Worm (Caenorhabditis elegans) whole organism, L4 larva: ENCODE data around the gene ppk-2.

Experiments
- F26F4.8 ChIP-seq: fragments of 200-800 bp; sonication (Bioruptor generic); conservative IDR thresholded peaks from 2 replicates; pipeline ENCODE4 v1.3.6; 2022; ENCODE audit warnings: missing genetic modification characterization, missing compliant biosample characterization
- F37D6.2 ChIP-seq: sonication (generic microtip); optimal IDR thresholded peaks from 2 replicates; lab custom pipeline; 2016; ENCODE audit warnings: mild to moderate bottlenecking, missing genetic modification characterization, missing compliant biosample characterization
- R02D3.7 ChIP-seq: fragments of 150-350 bp; sonication (generic microtip); optimal IDR thresholded peaks from 3 replicates; lab custom pipeline; 2014; ENCODE audit warnings: missing biosample characterization, missing genetic modification characterization
- ZK337.2 ChIP-seq: fragments of 200-800 bp; sonication (Bioruptor generic); IDR thresholded peaks from 2 replicates; pipeline ENCODE4 v1.3.6; 2022; ENCODE audit warnings: missing genetic modification reagents, missing genetic modification characterization, missing compliant biosample characterization
- arid-1 ChIP-seq: fragments of 200-800 bp; sonication (Bioruptor generic); conservative IDR thresholded peaks from 2 replicates; pipeline ENCODE4 v1.3.6; 2022; ENCODE audit warnings: missing genetic modification reagents, missing genetic modification characterization, missing compliant biosample characterization
- attf-4 ChIP-seq: sonication (generic microtip); optimal IDR thresholded peaks from 3 replicates; lab custom pipeline; 2017; ENCODE audit warnings: missing biosample characterization, missing genetic modification characterization
- ceh-28 ChIP-seq: fragments of 150-350 bp; optimal IDR thresholded peaks from 2 replicates; lab custom pipeline; 2014; ENCODE audit warnings: missing biosample characterization, missing genetic modification reagents, missing genetic modification characterization
- ceh-32 ChIP-seq: sonication (generic microtip); optimal IDR thresholded peaks from 2 replicates; lab custom pipeline; 2016; ENCODE audit warnings: mild to moderate bottlenecking, missing genetic modification characterization, missing compliant biosample characterization; ENCODE audit not compliant: poor library complexity
- ceh-44 ChIP-seq: fragments of 200-800 bp; sonication (Bioruptor generic); IDR thresholded peaks from 2 replicates; pipeline ENCODE4 v1.3.6; 2022; ENCODE audit warnings: missing genetic modification reagents, missing genetic modification characterization, missing compliant biosample characterization
- ceh-62 ChIP-seq: sonication (generic microtip); optimal IDR thresholded peaks from 2 replicates; lab custom pipeline; 2017; ENCODE audit warnings: missing biosample characterization, missing genetic modification characterization
- ceh-82 ChIP-seq: sonication (generic microtip); optimal IDR thresholded peaks from 2 replicates; lab custom pipeline; 2017; ENCODE audit warnings: missing biosample characterization, missing genetic modification characterization
- ces-1 ChIP-seq: fragments of 150-350 bp; sonication (generic microtip); optimal IDR thresholded peaks from 4 replicates; lab custom pipeline; 2014; ENCODE audit warnings: missing biosample characterization, missing genetic modification reagents, missing genetic modification characterization
- cey-2 ChIP-seq: sonication (generic microtip); optimal IDR thresholded peaks from 3 replicates; lab custom pipeline; 2017; ENCODE audit warnings: missing genetic modification characterization, mild to moderate bottlenecking, missing compliant biosample characterization, antibody characterized with exemption, borderline replicate concordance; ENCODE audit not compliant: insufficient read depth
- daf-16 ChIP-seq, 3 experiments: sonication (generic microtip); optimal IDR thresholded peaks; 2 replicates each; lab custom pipeline; 2016 to 2017; ENCODE audit warnings: missing genetic modification characterization in 3 of 3, missing genetic modification reagents in 3 of 3, mild to moderate bottlenecking in 2 of 3, missing compliant biosample characterization in 2 of 3, missing biosample characterization in 1 of 3, moderate library complexity in 1 of 3
- daf-8 ChIP-seq: fragments of 200-800 bp; sonication (Bioruptor generic); IDR thresholded peaks from 2 replicates; pipeline ENCODE4 v1.3.6; 2022; ENCODE audit warnings: missing genetic modification characterization, missing compliant biosample characterization
- dmd-6 ChIP-seq: fragments of 200-800 bp; sonication (Bioruptor generic); IDR thresholded peaks from 2 replicates; pipeline ENCODE4 v1.3.6; 2022; ENCODE audit warnings: missing genetic modification reagents, missing genetic modification characterization, missing compliant biosample characterization
- dmd-8 ChIP-seq: fragments of 200-800 bp; sonication (Bioruptor generic); IDR thresholded peaks from 2 replicates; pipeline ENCODE4 v1.3.6; 2022; ENCODE audit warnings: missing genetic modification characterization, missing compliant biosample characterization
- dve-1 ChIP-seq: sonication (generic microtip); optimal IDR thresholded peaks from 2 replicates; lab custom pipeline; 2017; ENCODE audit warnings: antibody characterized with exemption, mild to moderate bottlenecking, missing genetic modification characterization, missing compliant biosample characterization; ENCODE audit not compliant: insufficient read depth
- egl-27 ChIP-seq: sonication (generic microtip); optimal IDR thresholded peaks from 3 replicates; lab custom pipeline; 2017; ENCODE audit warnings: missing biosample characterization, missing genetic modification reagents, missing genetic modification characterization
- fkh-10 ChIP-seq: fragments of 150-350 bp; optimal IDR thresholded peaks from 2 replicates; lab custom pipeline; 2014; ENCODE audit warnings: missing biosample characterization, missing genetic modification reagents, missing genetic modification characterization
- fos-1 ChIP-seq: fragments of 150-350 bp; optimal IDR thresholded peaks from 2 replicates; lab custom pipeline; 2014; ENCODE audit warnings: missing biosample characterization, missing genetic modification characterization
- hif-1 ChIP-seq, 2 experiments: sonication (generic microtip); optimal IDR thresholded peaks; 2 replicates each; lab custom pipeline; 2016 to 2017; ENCODE audit warnings: missing compliant biosample characterization in 2 of 2, missing genetic modification characterization in 2 of 2, missing genetic modification reagents in 2 of 2, missing genotype in 2 of 2, mild to moderate bottlenecking in 1 of 2
- jun-1 ChIP-seq: fragments of 150-350 bp; optimal IDR thresholded peaks from 2 replicates; lab custom pipeline; 2014; ENCODE audit warnings: missing biosample characterization, missing genetic modification reagents, missing genetic modification characterization
- lin-1 ChIP-seq: fragments of 200-800 bp; sonication (Bioruptor generic); IDR thresholded peaks from 2 replicates; pipeline ENCODE4 v1.3.6; 2022; ENCODE audit warnings: missing genetic modification reagents, missing genetic modification characterization, missing compliant biosample characterization
- lin-29 ChIP-seq: fragments of 200-800 bp; sonication (Bioruptor generic); IDR thresholded peaks from 2 replicates; pipeline ENCODE4 v1.3.6; 2022; ENCODE audit warnings: missing genetic modification reagents, missing genetic modification characterization, missing compliant biosample characterization
- lsy-2 ChIP-seq, 2 experiments: fragments of 150-350 bp in 1 of 2; sonication (generic microtip) in 1 of 2; optimal IDR thresholded peaks; 2 replicates each; lab custom pipeline; 2014 to 2017; ENCODE audit warnings: missing biosample characterization in 2 of 2, missing genetic modification characterization in 2 of 2
- madf-9 ChIP-seq: fragments of 200-800 bp; sonication (Bioruptor generic); conservative IDR thresholded peaks from 2 replicates; pipeline ENCODE4 v1.3.6; 2022; ENCODE audit warnings: missing genetic modification reagents, missing genetic modification characterization, missing compliant biosample characterization
- mep-1 ChIP-seq: fragments of 150-350 bp; sonication (generic microtip); optimal IDR thresholded peaks from 3 replicates; lab custom pipeline; 2014; ENCODE audit warnings: missing biosample characterization, missing genetic modification characterization
- mxl-2 ChIP-seq: fragments of 200-800 bp; sonication (Bioruptor generic); conservative IDR thresholded peaks from 2 replicates; pipeline ENCODE4 v1.3.6; 2022; ENCODE audit warnings: missing genetic modification reagents, missing genetic modification characterization, missing compliant biosample characterization
- nhr-11 ChIP-seq: fragments of 150-350 bp; optimal IDR thresholded peaks from 2 replicates; lab custom pipeline; 2014; ENCODE audit warnings: missing biosample characterization, missing genetic modification characterization
- nhr-237 ChIP-seq: sonication (generic microtip); optimal IDR thresholded peaks from 2 replicates; lab custom pipeline; 2017; ENCODE audit warnings: missing biosample characterization, missing genetic modification characterization
- nhr-28 ChIP-seq: fragments of 150-350 bp; optimal IDR thresholded peaks from 2 replicates; lab custom pipeline; 2014; ENCODE audit warnings: missing biosample characterization, missing genetic modification characterization
- nhr-42 ChIP-seq: fragments of 200-800 bp; sonication (Bioruptor generic); IDR thresholded peaks from 2 replicates; pipeline ENCODE4 v1.3.6; 2022; ENCODE audit warnings: missing genetic modification characterization, missing compliant biosample characterization
- nhr-6 ChIP-seq: fragments of 150-350 bp; optimal IDR thresholded peaks from 2 replicates; lab custom pipeline; 2014; ENCODE audit warnings: missing biosample characterization, missing genetic modification characterization
- nhr-77 ChIP-seq: fragments of 150-350 bp; optimal IDR thresholded peaks from 2 replicates; lab custom pipeline; 2014; ENCODE audit warnings: missing biosample characterization, missing genetic modification characterization
- pha-4 ChIP-seq, 2 experiments: fragments of 150-350 bp in 1 of 2; fragments of 200-800 bp in 1 of 2; sonication (Bioruptor generic) in 1 of 2; IDR thresholded peaks in 1 of 2; optimal IDR thresholded peaks in 1 of 2; 2 replicates each; pipeline versions ENCODE4 v1.3.6 to Lab custom; 2014 to 2022; ENCODE audit warnings: missing genetic modification characterization in 2 of 2, missing genetic modification reagents in 2 of 2, missing biosample characterization in 1 of 2, missing compliant biosample characterization in 1 of 2
- php-3 ChIP-seq: fragments of 200-800 bp; sonication (Bioruptor generic); IDR thresholded peaks from 2 replicates; pipeline ENCODE4 v1.3.6; 2022; ENCODE audit warnings: missing genetic modification reagents, missing genetic modification characterization, missing compliant biosample characterization
- rbr-2 ChIP-seq: sonication (generic microtip); optimal IDR thresholded peaks from 2 replicates; lab custom pipeline; 2016; ENCODE audit warnings: missing genotype, missing genetic modification characterization, missing compliant biosample characterization
- sdz-12 ChIP-seq: fragments of 200-800 bp; sonication (Bioruptor generic); optimal IDR thresholded peaks from 2 replicates; lab custom pipeline; 2018; ENCODE audit warnings: mild to moderate bottlenecking, missing genetic modification characterization, missing compliant biosample characterization
- skn-1 ChIP-seq: fragments of 150-350 bp; optimal IDR thresholded peaks from 2 replicates; lab custom pipeline; 2014; ENCODE audit warnings: missing biosample characterization, missing genetic modification characterization
- snpc-4 ChIP-seq: fragments of 150-350 bp; optimal IDR thresholded peaks from 2 replicates; lab custom pipeline; 2014; ENCODE audit warnings: missing biosample characterization, missing genetic modification characterization
- spr-1 ChIP-seq: sonication (generic microtip); optimal IDR thresholded peaks from 2 replicates; lab custom pipeline; 2016; ENCODE audit warnings: mild to moderate bottlenecking, missing genetic modification characterization, missing compliant biosample characterization
- tag-97 ChIP-seq: fragments of 200-800 bp; sonication (Bioruptor generic); IDR thresholded peaks from 2 replicates; pipeline ENCODE4 v1.3.6; 2022; ENCODE audit warnings: missing genetic modification characterization, missing compliant biosample characterization
- tra-1 ChIP-seq: fragments of 200-800 bp; sonication (Bioruptor generic); IDR thresholded peaks from 2 replicates; pipeline ENCODE4 v1.3.6; 2022; ENCODE audit warnings: missing genetic modification reagents, missing genetic modification characterization, missing compliant biosample characterization
- unc-130 ChIP-seq: sonication (generic microtip); optimal IDR thresholded peaks from 2 replicates; lab custom pipeline; 2016; ENCODE audit warnings: missing genetic modification reagents, missing genetic modification characterization, missing compliant biosample characterization
- unc-39 ChIP-seq: sonication (generic microtip); optimal IDR thresholded peaks from 2 replicates; lab custom pipeline; 2017; ENCODE audit warnings: missing biosample characterization, missing genetic modification characterization
- unc-62 ChIP-seq, 3 experiments: fragments of 150-350 bp in 1 of 3; sonication (generic microtip); optimal IDR thresholded peaks in 2 of 3; peaks in 1 of 3; 1 replicate in 1 of 3; 2 replicates in 2 of 3; lab custom pipeline; 2014 to 2017; ENCODE audit warnings: missing biosample characterization in 3 of 3, missing genetic modification characterization in 3 of 3, missing genetic modification reagents in 3 of 3, missing genotype in 1 of 3
- zfp-2 ChIP-seq: sonication (generic microtip); optimal IDR thresholded peaks from 2 replicates; lab custom pipeline; 2016; ENCODE audit warnings: mild to moderate bottlenecking, missing genetic modification characterization, missing compliant biosample characterization
- zfp-3 ChIP-seq: fragments of 200-800 bp; sonication (Bioruptor generic); conservative IDR thresholded peaks from 2 replicates; pipeline ENCODE4 v1.3.6; 2022; ENCODE audit warnings: missing genetic modification reagents, missing genetic modification characterization, missing compliant biosample characterization

The ppk-2 gene

DNA sequence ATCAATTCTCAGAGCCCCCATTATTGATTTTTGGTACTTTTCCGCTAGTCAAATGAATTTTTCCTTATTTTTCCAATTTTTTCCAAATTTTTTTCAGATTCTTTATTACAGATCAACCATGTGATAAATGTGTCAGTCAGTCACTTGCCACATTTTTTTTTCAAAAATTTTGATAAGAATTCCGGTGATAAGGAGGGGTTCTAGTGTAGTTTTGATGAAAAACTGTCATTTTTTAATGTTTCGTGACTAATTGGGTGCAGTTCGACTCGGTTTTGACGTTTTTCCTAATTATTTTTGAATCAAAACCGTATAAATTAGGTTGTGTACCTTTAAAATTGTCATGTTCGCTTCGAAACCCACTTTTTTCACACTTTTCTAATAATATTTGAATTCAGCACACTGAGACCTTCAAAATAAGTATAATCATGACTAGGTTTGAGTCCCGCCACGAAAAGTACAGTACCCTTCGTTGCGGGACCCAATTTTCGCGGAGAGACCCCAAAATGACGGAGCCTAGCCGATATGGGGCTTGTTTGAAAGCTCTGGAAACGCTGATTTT lies 2.2 kb upstream of the ppk-2 start (continued):
- TF ChIP-seq ZK337.2 (no peak), tra-1 (GFP tag; lab: Robert Waterston, UW) (0 out of 2 replicates have a peak, but pooled peaks have one; percentile 27), F37D6.2 (tag; lab: Kevin White, UChicago) (no peak), fkh-10 (GFP tag; lab: Kevin White, UChicago) (no peak), dmd-8 (GFP tag; lab: Robert Waterston, UW) (no peak), madf-9 (0 out of 2 replicates have a peak, but pooled peaks have one; percentile 12), fos-1 (tag; lab: Kevin White, UChicago) (no peak), ceh-82 (tag; lab: Kevin White, UChicago) (no peak), R02D3.7 (tag; lab: Kevin White, UChicago) (no peak), dmd-6 (GFP tag; lab: Robert Waterston, UW) (peak; percentile 85), egl-27 (tag; lab: Kevin White, UChicago) (no peak), zfp-3 (no peak), sdz-12 (GFP tag; lab: Kevin White, UChicago) (no peak), nhr-237 (tag; lab: Kevin White, UChicago) (no peak), snpc-4 (tag; lab: Kevin White, UChicago) (no peak), tag-97 (no peak), F26F4.8 (no peak), skn-1 (tag; lab: Kevin White, UChicago) (no peak), unc-130 (GFP tag; lab: Kevin White, UChicago) (no peak), mep-1 (tag; lab: Kevin White, UChicago) (peak; percentile 21), nhr-77 (tag; lab: Kevin White, UChicago) (peak; percentile 75), ceh-32 (tag; lab: Kevin White, UChicago) (no peak), nhr-6 (tag; lab: Kevin White, UChicago) (no peak), lin-29 (GFP tag; lab: Robert Waterston, UW) (no peak), zfp-2 (no peak), ceh-28 (tag; lab: Kevin White, UChicago) (no peak), dve-1 (tag; lab: Kevin White, UChicago) (peak; percentile 72), attf-4 (no peak), jun-1 (tag; lab: Kevin White, UChicago) (no peak), nhr-11 (tag; lab: Kevin White, UChicago) (no peak), pha-4 (GFP tag; IDR thresholded peaks at IDR 0.05; lab: Robert Waterston, UW) (peak; percentile 50; the same call in 1 of the 2 replicates), pha-4 (tag; optimal IDR thresholded peaks at IDR 0.05; lab: Kevin White, UChicago) (no peak), rbr-2 (tag; lab: Kevin White, UChicago) (no peak), mxl-2 (GFP tag; lab: Robert Waterston, UW) (no peak), nhr-28 (tag; lab: Kevin White, UChicago) (peak; percentile 87), ceh-62 (no peak), daf-8 (GFP tag; lab: Robert Waterston, UW) (no peak), nhr-42 (no peak), unc-62 (GFP tag; optimal IDR thresholded peaks at IDR 0.05 in 1 of 2; lab: Kevin White, UChicago) (peak; percentile 16 to 97), unc-62 (tag; optimal IDR thresholded peaks at IDR 0.05; lab: Kevin White, UChicago) (no peak), ces-1 (GFP tag; lab: Kevin White, UChicago) (no peak), daf-16 (GFP tag; optimal IDR thresholded peaks at IDR 0.05; lab: Kevin White, UChicago) (no peak), daf-16 (tag; optimal IDR thresholded peaks at IDR 0.05; lab: Kevin White, UChicago) (peak; percentile 50), lin-1 (GFP tag; lab: Robert Waterston, UW) (no peak), lsy-2 (tag; optimal IDR thresholded peaks at IDR 0.05; lab: Kevin White, UChicago) (peak in 1 of 2 experiments; percentile 34), arid-1 (GFP tag; lab: Robert Waterston, UW) (no peak; the same call in 1 of the 2 replicates), spr-1 (no peak), cey-2 (no peak), hif-1 (tag; optimal IDR thresholded peaks at IDR 0.05; lab: Kevin White, UChicago) (peak in 1 of 2 experiments; percentile 34), unc-39 (tag; lab: Kevin White, UChicago) (no peak), ceh-44 (GFP tag; lab: Robert Waterston, UW) (no peak), php-3 (GFP tag; lab: Robert Waterston, UW) (peak; percentile 59; the same call in 1 of the 2 replicates)
